Fruit fly (Drosophila melanogaster): Measurements from ENCODE around the gene Afti.

The Afti gene

DNA sequence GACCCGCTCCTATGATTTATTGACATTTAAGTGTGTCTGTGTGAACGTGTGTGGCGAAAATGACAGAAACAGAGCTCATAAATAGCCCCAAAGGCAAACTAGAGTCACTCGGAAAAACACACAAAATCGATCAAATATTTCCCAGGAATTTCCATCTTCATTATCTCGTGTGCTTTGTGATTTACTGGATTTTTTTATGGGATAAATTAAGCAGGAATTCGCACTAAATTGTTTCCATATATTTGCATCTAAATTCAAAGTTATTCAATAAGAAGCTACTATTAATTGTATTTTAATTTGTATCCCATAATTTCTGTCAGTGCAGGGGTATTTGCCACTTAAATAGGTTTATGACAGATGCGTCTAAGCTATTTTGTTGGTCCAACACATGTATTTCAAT lies 6.2 kb upstream of the Afti start (continued):
- no peak for TF ChIP-seq zen2 (GFP tag; IDR thresholded peaks at IDR 0.05; ENCODE audit: partially characterized antibody)
- peak in 1 of 3 experiments; percentile 13 for TF ChIP-seq lola (GFP tag; optimal IDR thresholded peaks at IDR 0.05)
- TF ChIP-seq Ada2b (GFP tag; IDR thresholded peaks at IDR 0.05): no peak
- TF ChIP-seq org-1 (GFP tag; optimal IDR thresholded peaks at IDR 0.05): no peak
- TF ChIP-seq eve (GFP tag; optimal IDR thresholded peaks at IDR 0.05): no peak
- TF ChIP-seq E2f2 (GFP tag; IDR thresholded peaks at IDR 0.05): no peak
- peak; percentile 65 for TF ChIP-seq sens (GFP tag)
- no peak for TF ChIP-seq CG17328 (GFP tag; IDR thresholded peaks at IDR 0.05)
- TF ChIP-seq Mrtf (GFP tag; IDR thresholded peaks at IDR 0.05): no peak
- TF ChIP-seq Ravus (GFP tag; IDR thresholded peaks at IDR 0.05): no peak
- TF ChIP-seq CG11696 (GFP tag; IDR thresholded peaks at IDR 0.05): no peak
- no peak for TF ChIP-seq Dll (GFP tag; IDR thresholded peaks at IDR 0.05; ENCODE audit: partially characterized antibody)
- TF ChIP-seq scrt (GFP tag; optimal IDR thresholded peaks at IDR 0.05): no peak
- no peak for TF ChIP-seq fru (optimal IDR thresholded peaks at IDR 0.05)
- TF ChIP-seq CG10959 (GFP tag; IDR thresholded peaks at IDR 0.05): no peak
- no peak for TF ChIP-seq CG6254 (GFP tag; optimal IDR thresholded peaks at IDR 0.05)
- no peak for TF ChIP-seq CG16863 (GFP tag; optimal IDR thresholded peaks at IDR 0.05)
- no peak for TF ChIP-seq CG13287 (GFP tag; IDR thresholded peaks at IDR 0.05; ENCODE audit: partially characterized antibody)
- no peak for TF ChIP-seq CG1647 (GFP tag; optimal IDR thresholded peaks at IDR 0.05)
- TF ChIP-seq CG6272 (GFP tag; IDR thresholded peaks at IDR 0.05): no peak
- TF ChIP-seq bowl (GFP tag; IDR thresholded peaks at IDR 0.05): no peak
- no peak for TF ChIP-seq CG5180 (GFP tag; optimal IDR thresholded peaks at IDR 0.05)
- TF ChIP-seq Ets97D (GFP tag; optimal IDR thresholded peaks at IDR 0.05): no peak
- no peak for TF ChIP-seq CG10209 (GFP tag; optimal IDR thresholded peaks at IDR 0.05)
- TF ChIP-seq CG14050 (GFP tag; IDR thresholded peaks at IDR 0.05): no peak
- TF ChIP-seq gcm (GFP tag; optimal IDR thresholded peaks at IDR 0.05): no peak
- TF ChIP-seq CG18619 (GFP tag; optimal IDR thresholded peaks at IDR 0.05): no peak
- peak; percentile 10 for TF ChIP-seq CG17829 (tag; optimal IDR thresholded peaks at IDR 0.05)
- no peak for TF ChIP-seq rib (GFP tag; IDR thresholded peaks at IDR 0.05)
- TF ChIP-seq Oaz (GFP tag; IDR thresholded peaks at IDR 0.05): no peak
- no peak for TF ChIP-seq jumu (GFP tag; optimal IDR thresholded peaks at IDR 0.05)
- no peak for TF ChIP-seq CG15514 (GFP tag; optimal IDR thresholded peaks at IDR 0.05)
- TF ChIP-seq Bdp1 (GFP tag; optimal IDR thresholded peaks at IDR 0.05): no peak
- no peak for TF ChIP-seq B-H2 (GFP tag; optimal IDR thresholded peaks at IDR 0.05)
- TF ChIP-seq CG9437 (GFP tag; optimal IDR thresholded peaks at IDR 0.05): peak; percentile 24
- TF ChIP-seq CG16813 (GFP tag; IDR thresholded peaks at IDR 0.05; ENCODE audit: partially characterized antibody): no peak
- TF ChIP-seq bsh (GFP tag; optimal IDR thresholded peaks at IDR 0.05): peak in 1 of 2 experiments; percentile 55
- TF ChIP-seq NC2α (GFP tag; optimal IDR thresholded peaks at IDR 0.05): no peak
- TF ChIP-seq CG17802 (tag; optimal IDR thresholded peaks at IDR 0.05): no peak
- no peak for TF ChIP-seq CG8765 (GFP tag; IDR thresholded peaks at IDR 0.05)
- peak; percentile 54 for TF ChIP-seq CG13424 (tag; optimal IDR thresholded peaks at IDR 0.05)
- peak; percentile 32 for TF ChIP-seq CoRest (tag; optimal IDR thresholded peaks at IDR 0.05)
- TF ChIP-seq Ptx1 (GFP tag; IDR thresholded peaks at IDR 0.05): peak; percentile 44
- peak; percentile 40 for TF ChIP-seq CG10979 (tag; optimal IDR thresholded peaks at IDR 0.05)
- TF ChIP-seq CG18476 (GFP tag; optimal IDR thresholded peaks at IDR 0.05): no peak
- no peak for TF ChIP-seq danr (GFP tag; IDR thresholded peaks at IDR 0.05)
- no peak for TF ChIP-seq CG4360 (GFP tag; IDR thresholded peaks at IDR 0.05)
- no peak for TF ChIP-seq CG8944 (GFP tag; optimal IDR thresholded peaks at IDR 0.05)
- TF ChIP-seq inv (GFP tag; IDR thresholded peaks at IDR 0.05; ENCODE audit: partially characterized antibody): no peak
- TF ChIP-seq phol (tag; optimal IDR thresholded peaks at IDR 0.05): peak; percentile 44
- no peak for TF ChIP-seq chif (GFP tag; optimal IDR thresholded peaks at IDR 0.05)
- no peak for TF ChIP-seq CG4854 (GFP tag; optimal IDR thresholded peaks at IDR 0.05)

All from whole organism, embryonic.